Fruit fly (Drosophila melanogaster): ENCODE data around the gene CG34280.

Gene CG34280

dm6 chr3R:17402434-17402833, 1.1 kb downstream of the CG34280 start, which contains the start of gene Sur-8 (continued):
- TF ChIP-seq chinmo (GFP tag; IDR thresholded peaks at IDR 0.05; ENCODE audit: partially characterized antibody) (0 out of 4 replicates have a peak, but pooled peaks have one; percentile 26), CG18619 (GFP tag; optimal IDR thresholded peaks at IDR 0.05) (peak; percentile 55), Trl (optimal IDR thresholded peaks at IDR 0.05) (no peak), Trl (GFP tag; optimal IDR thresholded peaks at IDR 0.05) (peak; percentile 72), Bteb2 (GFP tag; optimal IDR thresholded peaks at IDR 0.05) (no peak), tgo (GFP tag; IDR thresholded peaks at IDR 0.05) (peak; percentile 67; the same call in 2 of the 3 replicates), sisA (GFP tag; IDR thresholded peaks at IDR 0.05) (peak; percentile 76), tap (tag; optimal IDR thresholded peaks at IDR 0.05) (peak; percentile 23), p53 (GFP tag; optimal IDR thresholded peaks at IDR 0.05) (peak; percentile 9), bsh (GFP tag; optimal IDR thresholded peaks at IDR 0.05) (peak in 1 of 2 experiments; percentile 45), Atf3 (GFP tag; optimal IDR thresholded peaks at IDR 0.05) (peak; percentile 26), Fer2 (tag; optimal IDR thresholded peaks at IDR 0.05) (no peak), Hr3 (GFP tag; optimal IDR thresholded peaks at IDR 0.05) (peak; percentile 63), HLH54F (GFP tag; optimal IDR thresholded peaks at IDR 0.05) (peak; percentile 43), tup (GFP tag; optimal IDR thresholded peaks at IDR 0.05) (no peak), ssp (GFP tag; IDR thresholded peaks at IDR 0.05) (peak; percentile 53; the same call in 1 of the 2 replicates), CG34224 (GFP tag; IDR thresholded peaks at IDR 0.05; ENCODE audit: partially characterized antibody) (no peak), mld (GFP tag; IDR thresholded peaks at IDR 0.05; ENCODE audit: partially characterized antibody) (peak; percentile 11; the same call in 1 of the 3 replicates), gce (GFP tag; IDR thresholded peaks at IDR 0.05) (0 out of 3 replicates have a peak, but pooled peaks have one; percentile 15), MTF-1 (GFP tag; optimal IDR thresholded peaks at IDR 0.05; ENCODE audit: borderline replicate concordance) (peak; percentile 78), nom (GFP tag; optimal IDR thresholded peaks at IDR 0.05) (no peak), Asciz (GFP tag; optimal IDR thresholded peaks at IDR 0.05) (no peak), CG18011 (GFP tag; optimal IDR thresholded peaks at IDR 0.05) (peak; percentile 25), CG9797 (GFP tag; optimal IDR thresholded peaks at IDR 0.05) (no peak), lab (GFP tag; optimal IDR thresholded peaks at IDR 0.05) (peak; percentile 79), Dref (GFP tag; IDR thresholded peaks at IDR 0.05) (peak; percentile 31), br (optimal IDR thresholded peaks at IDR 0.05) (no peak), gem (tag; optimal IDR thresholded peaks at IDR 0.05) (peak; percentile 56), luna (GFP tag; optimal IDR thresholded peaks at IDR 0.05) (peak; percentile 48), Eip74EF (GFP tag; optimal IDR thresholded peaks at IDR 0.05) (no peak), usp (GFP tag; optimal IDR thresholded peaks at IDR 0.05) (no peak), CG11093 (GFP tag; IDR thresholded peaks at IDR 0.05) (peak; percentile 50; the same call in 1 of the 3 replicates), hkb (optimal IDR thresholded peaks at IDR 0.05) (no peak), hkb (GFP tag; IDR thresholded peaks at IDR 0.05) (peak; percentile 56; the same call in 1 of the 2 replicates), ato (GFP tag; IDR thresholded peaks at IDR 0.05; ENCODE audit: partially characterized antibody) (no peak), E2f1 (GFP tag; IDR thresholded peaks at IDR 0.05) (peak; percentile 68), CG8290 (GFP tag; optimal IDR thresholded peaks at IDR 0.05) (peak; percentile 30), CG8290 (tag; optimal IDR thresholded peaks at IDR 0.05) (peak in 1 of 2 experiments; percentile 90), Awh (GFP tag; IDR thresholded peaks at IDR 0.05) (no peak), lilli (GFP tag; optimal IDR thresholded peaks at IDR 0.05) (peak; percentile 65), mirr (GFP tag; optimal IDR thresholded peaks at IDR 0.05) (peak; percentile 67), CG4328 (GFP tag; optimal IDR thresholded peaks at IDR 0.05) (peak; percentile 21), CG16813 (GFP tag; IDR thresholded peaks at IDR 0.05; ENCODE audit: partially characterized antibody) (no peak), CG10543 (GFP tag; optimal IDR thresholded peaks at IDR 0.05) (peak; percentile 35), Oli (tag; optimal IDR thresholded peaks at IDR 0.05) (peak; percentile 28), gfzf (GFP tag; optimal IDR thresholded peaks at IDR 0.05) (no peak), CG15601 (tag; optimal IDR thresholded peaks at IDR 0.05) (no peak), klu (GFP tag; IDR thresholded peaks at IDR 0.05) (no peak), Chrac-16 (GFP tag; optimal IDR thresholded peaks at IDR 0.05) (peak; percentile 73), seq (GFP tag; IDR thresholded peaks at IDR 0.05) (no peak), CG14014 (GFP tag; IDR thresholded peaks at IDR 0.05) (peak; percentile 71; the same call in 1 of the 2 replicates)
